Worm (Caenorhabditis elegans): ENCODE results near the gene T07C12.10.

T07C12.10 gene

DNA sequence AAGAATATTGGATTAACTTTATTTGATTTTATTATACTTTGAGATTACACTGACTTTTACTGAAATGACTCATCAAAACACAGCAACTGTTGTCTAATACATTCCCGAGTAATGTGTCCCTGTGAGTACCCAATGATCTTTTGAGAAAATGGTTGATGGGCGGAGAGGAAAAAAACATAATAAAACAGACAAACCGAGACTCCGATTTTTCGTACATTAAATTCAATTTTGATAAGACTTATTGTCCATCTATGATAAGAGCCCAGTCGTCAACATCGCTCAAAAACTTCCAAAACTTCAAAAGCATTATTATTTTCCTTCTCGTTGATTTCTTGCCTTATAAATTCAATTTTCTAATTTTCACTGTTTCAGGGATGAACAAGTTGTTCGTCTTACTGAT lies 9.4 kb downstream of the T07C12.10 start, which contains the start of gene ttr-46:
Gene ttr-46, plus strand, starts transcription at position 373 of the 400 bp plus-strand sequence.
- no peak for TF ChIP-seq lin-11 (tag; optimal IDR thresholded peaks at IDR 0.05)
- TF ChIP-seq pha-2 (tag; optimal IDR thresholded peaks at IDR 0.05), result no peak
- no peak for TF ChIP-seq nhr-232 (tag; optimal IDR thresholded peaks at IDR 0.05)
- TF ChIP-seq pqm-1 (tag; optimal IDR thresholded peaks at IDR 0.05), result no peak
- no peak for TF ChIP-seq unc-86 (tag; optimal IDR thresholded peaks at IDR 0.05)
- TF ChIP-seq gmeb-2 (tag; optimal IDR thresholded peaks at IDR 0.05), result no peak
- no peak for TF ChIP-seq K09A11.1 (tag; optimal IDR thresholded peaks at IDR 0.05; ENCODE audit: insufficient read depth)
- no peak for TF ChIP-seq elt-4 (tag; optimal IDR thresholded peaks at IDR 0.05)

DNA sequence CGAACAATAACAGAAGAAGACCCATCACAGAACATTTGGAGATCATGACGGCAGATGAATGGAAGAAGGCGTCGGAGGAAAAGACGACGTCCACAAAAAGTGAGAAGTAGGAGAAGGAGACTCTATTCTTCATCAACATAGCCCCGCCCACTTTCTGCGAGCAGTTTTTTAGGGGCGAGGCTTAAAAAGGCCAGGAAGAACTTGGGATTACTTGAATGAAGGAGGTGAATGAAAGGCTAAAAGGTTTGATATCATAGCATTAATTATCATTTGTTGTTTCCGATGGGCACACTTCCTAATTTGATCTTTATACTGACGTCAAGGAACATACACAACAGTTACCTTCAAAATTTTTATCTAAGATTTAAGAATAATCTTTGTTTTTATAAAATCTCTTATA lies 11.4 kb downstream of the T07C12.10 start, which contains the start of gene nlp-58:
Gene nlp-58, minus strand, starts transcription at position 101 of the 400 bp plus-strand sequence.
- TF ChIP-seq gmeb-2 (tag; optimal IDR thresholded peaks at IDR 0.05) (no peak), Y22D7AL.16 (tag; optimal IDR thresholded peaks at IDR 0.05) (no peak), unc-86 (tag; optimal IDR thresholded peaks at IDR 0.05) (no peak), pqm-1 (tag; optimal IDR thresholded peaks at IDR 0.05) (no peak), unc-3 (GFP tag; conservative IDR thresholded peaks at IDR 0.05) (no peak), unc-3 (tag; optimal IDR thresholded peaks at IDR 0.05) (no peak), hlh-13 (GFP tag; optimal IDR thresholded peaks at IDR 0.05) (no peak), C38D4.7 (GFP tag; optimal IDR thresholded peaks at IDR 0.05) (no peak), ceh-14 (tag; optimal IDR thresholded peaks at IDR 0.05) (no peak), rnt-1 (tag; optimal IDR thresholded peaks at IDR 0.05) (no peak)

DNA sequence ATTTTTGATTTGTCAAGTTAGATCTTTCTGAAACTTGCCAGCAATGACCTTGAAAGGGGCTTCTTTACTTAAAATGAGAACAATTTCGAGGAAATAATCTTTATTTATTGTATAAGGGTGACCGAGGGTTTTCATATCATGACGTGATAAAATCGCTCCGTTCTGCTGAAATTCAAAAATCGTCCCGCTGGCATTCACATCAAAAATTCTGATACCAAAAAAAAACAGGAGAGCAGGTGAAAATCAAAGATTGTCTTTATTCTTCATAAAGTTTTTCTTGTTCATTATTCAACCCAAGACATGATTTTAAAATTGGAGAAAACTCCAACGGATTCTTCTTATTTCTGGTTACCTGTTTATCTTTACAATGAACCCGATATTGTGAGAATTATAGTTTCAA lies 16.2 kb downstream of the T07C12.10 start, which contains the start of gene sre-28:
Gene sre-28, plus strand, starts transcription at position 301 of the 400 bp plus-strand sequence.
- TF ChIP-seq ama-1 (optimal IDR thresholded peaks at IDR 0.05), result no peak
- TF ChIP-seq lin-11 (tag; optimal IDR thresholded peaks at IDR 0.05), result no peak
- TF ChIP-seq sox-2 (GFP tag; IDR thresholded peaks at IDR 0.05), result no peak
- no peak for TF ChIP-seq fkh-6 (tag; optimal IDR thresholded peaks at IDR 0.05)

DNA sequence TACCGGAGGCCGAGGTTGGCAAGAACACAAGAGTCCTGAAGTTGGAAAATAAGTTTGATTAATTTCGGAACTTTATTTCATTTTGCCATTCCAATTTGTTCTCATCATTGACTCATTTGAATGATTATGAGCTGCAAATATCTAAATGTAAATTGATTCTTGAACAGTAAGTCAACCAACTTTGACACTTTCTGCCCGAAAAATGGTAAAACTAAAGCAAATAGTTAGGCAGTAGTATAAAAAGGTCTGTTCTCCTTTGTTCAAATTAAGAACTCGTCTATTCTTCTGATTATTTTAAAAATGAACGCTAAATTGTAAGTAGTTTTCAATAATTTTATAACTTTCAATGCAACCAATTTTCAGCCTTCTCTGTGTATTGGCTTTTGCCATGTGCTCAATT lies 17.2 kb downstream of the T07C12.10 start, which contains the start of gene fipr-12:
Gene fipr-12, plus strand, starts transcription at position 301 of the 400 bp plus-strand sequence.
- TF ChIP-seq odd-2 (tag; optimal IDR thresholded peaks at IDR 0.05), result no peak
- TF ChIP-seq ceh-31 (tag; optimal IDR thresholded peaks at IDR 0.05), result no peak
- no peak for TF ChIP-seq ceh-45 (GFP tag; IDR thresholded peaks at IDR 0.05)
- TF ChIP-seq T23F11.4 (GFP tag; optimal IDR thresholded peaks at IDR 0.05), result no peak

DNA sequence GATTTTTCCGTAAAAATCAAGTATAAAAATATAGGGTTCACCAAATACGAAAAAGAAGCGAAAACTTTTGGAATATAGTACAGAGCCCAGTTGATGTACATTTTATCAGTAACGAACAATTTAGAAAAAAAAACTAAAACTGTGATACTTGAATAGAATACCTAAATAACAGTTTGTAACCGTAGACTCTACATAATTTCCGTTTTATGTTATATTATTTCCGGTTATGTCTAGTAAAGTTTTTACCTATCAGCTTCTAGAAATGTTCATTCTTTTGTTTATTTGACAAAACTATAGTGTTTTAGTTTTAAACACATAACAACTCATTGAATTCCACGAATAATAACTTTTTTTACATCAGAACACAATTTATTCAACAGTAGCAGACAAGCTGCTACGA lies 22.8 kb downstream of the T07C12.10 start, which contains the start of gene srj-33:
Gene srj-33, minus strand, starts transcription at position 101 of the 400 bp plus-strand sequence.
- TF ChIP-seq pqm-1 (tag; optimal IDR thresholded peaks at IDR 0.05) (no peak), gmeb-2 (tag; optimal IDR thresholded peaks at IDR 0.05) (no peak), ceh-14 (tag; optimal IDR thresholded peaks at IDR 0.05) (no peak), fkh-6 (tag; optimal IDR thresholded peaks at IDR 0.05) (no peak), tbx-7 (tag; optimal IDR thresholded peaks at IDR 0.05) (no peak), madf-2 (tag; optimal IDR thresholded peaks at IDR 0.05) (no peak), ets-4 (tag; optimal IDR thresholded peaks at IDR 0.05) (no peak), pha-4 (tag; optimal IDR thresholded peaks at IDR 0.05) (no peak), K09A11.1 (tag; optimal IDR thresholded peaks at IDR 0.05; ENCODE audit: insufficient read depth) (no peak), rnt-1 (tag; optimal IDR thresholded peaks at IDR 0.05) (no peak)

DNA sequence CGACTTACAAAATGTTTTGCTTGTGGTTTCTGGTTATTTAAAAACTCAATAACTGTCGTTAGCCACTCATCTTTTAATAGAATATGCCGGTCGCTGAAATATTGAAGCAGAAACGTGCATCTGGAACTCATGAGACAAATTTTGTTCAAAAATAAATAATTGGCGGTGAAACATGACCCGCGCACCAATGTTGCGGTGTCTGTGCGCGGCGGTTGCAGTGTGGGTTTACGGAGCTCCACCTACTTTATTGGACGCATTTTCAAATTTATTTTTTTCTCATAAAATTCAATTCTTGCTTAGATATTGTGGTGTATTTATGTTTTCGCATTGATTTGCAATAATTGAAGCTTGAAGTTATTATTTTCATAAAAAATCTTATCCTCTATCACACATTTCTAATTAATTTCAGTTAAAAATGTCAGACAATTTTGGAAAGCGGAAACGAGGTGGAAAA lies 29.6 kb downstream of the T07C12.10 start, which contains the start of the genes rmh-2 and suds-3:
Gene rmh-2, minus strand, starts transcription at position 164 of the 454 bp plus-strand sequence.
Gene suds-3, plus strand, starts transcription at position 404 of the 454 bp plus-strand sequence.
- peak; percentile 49 for TF ChIP-seq K09A11.1 (tag; optimal IDR thresholded peaks at IDR 0.05; ENCODE audit: insufficient read depth)
- peak; percentile 20 for TF ChIP-seq elt-2 (tag; optimal IDR thresholded peaks at IDR 0.05)
- peak; percentile 38 for TF ChIP-seq tbx-2 (tag; optimal IDR thresholded peaks at IDR 0.05)
- no peak for TF ChIP-seq ceh-19 (GFP tag; optimal IDR thresholded peaks at IDR 0.05)
- peak; percentile 43 for TF ChIP-seq nfya-1 (tag; optimal IDR thresholded peaks at IDR 0.05)
- TF ChIP-seq pha-2 (tag; optimal IDR thresholded peaks at IDR 0.05), result no peak
- TF ChIP-seq ceh-31 (tag; optimal IDR thresholded peaks at IDR 0.05), result peak; percentile 4
- TF ChIP-seq ceh-34 (tag; optimal IDR thresholded peaks at IDR 0.05), result peak; percentile 65
